Worm (Caenorhabditis elegans): ENCODE measurements around the gene ZK1010.4.
A peak's percentile ranks its signal among the peaks of the same experiment; 100 is the strongest.

ZK1010.4 gene

ce11 chrIII:13013912-13014311 is 33.0 kb downstream of the ZK1010.4 start:
- no peak for TF ChIP-seq nhr-76 (tag; optimal IDR thresholded peaks at IDR 0.05)
- no peak for TF ChIP-seq fkh-2 (tag; optimal IDR thresholded peaks at IDR 0.05)
- no peak for TF ChIP-seq elt-2 (tag; optimal IDR thresholded peaks at IDR 0.05)
- TF ChIP-seq ZK546.5 (tag; optimal IDR thresholded peaks at IDR 0.05) = no peak
- TF ChIP-seq daf-12 (tag; optimal IDR thresholded peaks at IDR 0.05) = no peak
- no peak for TF ChIP-seq nhr-28 (tag; optimal IDR thresholded peaks at IDR 0.05)
- no peak for TF ChIP-seq lsy-12 (tag; optimal IDR thresholded peaks at IDR 0.05)
- no peak for TF ChIP-seq ceh-9 (tag; optimal IDR thresholded peaks at IDR 0.05)
- no peak for TF ChIP-seq unc-39 (tag; optimal IDR thresholded peaks at IDR 0.05)
- TF ChIP-seq fos-1 (tag; optimal IDR thresholded peaks at IDR 0.05) = no peak
- TF ChIP-seq ceh-16 (tag; optimal IDR thresholded peaks at IDR 0.05) = no peak
- no peak for TF ChIP-seq pqm-1 (tag; optimal IDR thresholded peaks at IDR 0.05)

- TF ChIP-seq nhr-12 (tag; optimal IDR thresholded peaks at IDR 0.05) (no peak), hmg-11 (tag; optimal IDR thresholded peaks at IDR 0.05) (peak; percentile 73), fkh-10 (GFP tag; optimal IDR thresholded peaks at IDR 0.05) (no peak), mml-1 (tag; optimal IDR thresholded peaks at IDR 0.05) (no peak), egl-5 (tag; optimal IDR thresholded peaks at IDR 0.05) (no peak), nfya-1 (tag; optimal IDR thresholded peaks at IDR 0.05; ENCODE audit: insufficient read depth) (peak; percentile 66), lin-39 (tag; optimal IDR thresholded peaks at IDR 0.05) (peak; percentile 56), nhr-43 (tag; optimal IDR thresholded peaks at IDR 0.05; ENCODE audit: poor library complexity, severe bottlenecking) (peak; percentile 15), jun-1 (tag; optimal IDR thresholded peaks at IDR 0.05) (peak; percentile 45), pqm-1 (tag; optimal IDR thresholded peaks at IDR 0.05) (peak; percentile 3), lin-15B (tag; optimal IDR thresholded peaks at IDR 0.05) (peak; percentile 7), nhr-23 (tag; optimal IDR thresholded peaks at IDR 0.05) (peak; percentile 34), elt-2 (tag; optimal IDR thresholded peaks at IDR 0.05) (peak; percentile 31), skn-1 (tag; optimal IDR thresholded peaks at IDR 0.05) (peak; percentile 51), lsy-12 (tag; optimal IDR thresholded peaks at IDR 0.05) (peak; percentile 53), nhr-25 (tag; optimal IDR thresholded peaks at IDR 0.05) (peak; percentile 43), unc-39 (tag; optimal IDR thresholded peaks at IDR 0.05) (no peak), daf-12 (tag; optimal IDR thresholded peaks at IDR 0.05) (no peak)
Observed at ce11 chrIII:13015754-13016317, 35.0 kb downstream of the ZK1010.4 start.

ce11 chrIII:13018619-13019018 is 37.7 kb downstream of the ZK1010.4 start, which contains the start of gene col-98:
Gene col-98, plus strand, starts transcription at chrIII:13019008.
- TF ChIP-seq nhr-23 (tag; optimal IDR thresholded peaks at IDR 0.05) (peak; percentile 41), ama-1 (optimal IDR thresholded peaks at IDR 0.05) (no peak)

- TF ChIP-seq nhr-67 (tag; optimal IDR thresholded peaks at IDR 0.05) (no peak), lin-15B (tag; optimal IDR thresholded peaks at IDR 0.05) (no peak), zag-1 (tag; optimal IDR thresholded peaks at IDR 0.05) (no peak), jun-1 (tag; optimal IDR thresholded peaks at IDR 0.05) (no peak), ZK546.5 (tag; optimal IDR thresholded peaks at IDR 0.05) (no peak), ceh-82 (tag; optimal IDR thresholded peaks at IDR 0.05) (no peak), mml-1 (tag; optimal IDR thresholded peaks at IDR 0.05) (no peak), eor-1 (tag; optimal IDR thresholded peaks at IDR 0.05) (no peak), nhr-43 (tag; optimal IDR thresholded peaks at IDR 0.05; ENCODE audit: poor library complexity, severe bottlenecking) (no peak), ceh-16 (tag; optimal IDR thresholded peaks at IDR 0.05) (no peak), hmg-11 (tag; optimal IDR thresholded peaks at IDR 0.05) (no peak), nhr-77 (tag; optimal IDR thresholded peaks at IDR 0.05) (no peak), lsy-12 (tag; optimal IDR thresholded peaks at IDR 0.05) (no peak), sea-2 (GFP tag; optimal IDR thresholded peaks at IDR 0.05) (no peak), aly-2 (tag; optimal IDR thresholded peaks at IDR 0.05) (no peak), ceh-28 (tag; optimal IDR thresholded peaks at IDR 0.05) (no peak), snpc-4 (tag; optimal IDR thresholded peaks at IDR 0.05) (no peak), elt-3 (tag; optimal IDR thresholded peaks at IDR 0.05) (no peak), pha-4 (tag; optimal IDR thresholded peaks at IDR 0.05) (no peak)
Observed at ce11 chrIII:13019547-13020098, 38.8 kb downstream of the ZK1010.4 start.
